Fruit fly (Drosophila melanogaster) whole organism, prepupa: Measurements from ENCODE around the gene CG18765.

Experiments used
- Hr39 ChIP-seq: fragments of 200-800 bp; sonication (Bioruptor generic); optimal IDR thresholded peaks from 2 replicates; lab custom pipeline; 2016; ENCODE audit warnings: missing biosample characterization, missing genetic modification characterization
- Hr4 ChIP-seq: fragments of 200-800 bp; sonication (Bioruptor generic); optimal IDR thresholded peaks from 3 replicates; lab custom pipeline; 2016; ENCODE audit warnings: missing biosample characterization, missing genetic modification characterization
- Met ChIP-seq: fragments of 200-800 bp; sonication (Bioruptor generic); optimal IDR thresholded peaks from 3 replicates; lab custom pipeline; 2016; ENCODE audit warnings: missing biosample characterization, missing genetic modification characterization
- OdsH ChIP-seq: fragments of 200-800 bp; sonication (Bioruptor generic); optimal IDR thresholded peaks from 3 replicates; lab custom pipeline; 2016; ENCODE audit warnings: missing biosample characterization, missing genetic modification characterization
- Sox102F ChIP-seq: fragments of 200-800 bp; sonication (Bioruptor generic); optimal IDR thresholded peaks from 2 replicates; lab custom pipeline; 2016; ENCODE audit warnings: missing biosample characterization, mild to moderate bottlenecking, missing genetic modification characterization
- esn ChIP-seq: fragments of 200-800 bp; sonication (Bioruptor generic); optimal IDR thresholded peaks from 2 replicates; lab custom pipeline; 2016; ENCODE audit warnings: missing biosample characterization, mild to moderate bottlenecking, missing genetic modification characterization, moderate library complexity
- ss ChIP-seq, 2 experiments: fragments of 200-800 bp; sonication (Bioruptor generic); optimal IDR thresholded peaks; 2 replicates in 1 of 2; 3 replicates in 1 of 2; lab custom pipeline; 2017 to 2018; ENCODE audit warnings: mild to moderate bottlenecking in 2 of 2, missing biosample characterization in 2 of 2, missing genetic modification characterization in 2 of 2, moderate library complexity in 1 of 2
- topi ChIP-seq: fragments of 200-800 bp; sonication (Bioruptor generic); optimal IDR thresholded peaks from 3 replicates; lab custom pipeline; 2016; ENCODE audit warnings: missing biosample characterization, missing genetic modification characterization

- no peak for TF ChIP-seq Hr4
- TF ChIP-seq topi (GFP tag; lab: Kevin White, UChicago), result no peak
- TF ChIP-seq Sox102F (GFP tag; lab: Kevin White, UChicago), result no peak
- no peak for TF ChIP-seq Met (GFP tag; lab: Kevin White, UChicago)
- TF ChIP-seq esn, result no peak
- TF ChIP-seq Hr39 (GFP tag; lab: Kevin White, UChicago), result no peak
- no peak for TF ChIP-seq ss (GFP tag; optimal IDR thresholded peaks at IDR 0.05; lab: Kevin White, UChicago)
- no peak for TF ChIP-seq OdsH (GFP tag; lab: Kevin White, UChicago)
These were observed 12.1 kb upstream of the CG18765 start, which contains the start of gene I-t for dm6 chr3R:11703730-11704129.
